Fruit fly (Drosophila melanogaster) ovary, adult (tissue): ENCODE results near the gene CG10560.

ENCODE experiments used
- CG17801 ChIP-seq: fragments of 200-800 bp; optimal IDR thresholded peaks from 2 replicates; lab custom pipeline; 2019; ENCODE audit warnings: missing biosample characterization, mild to moderate bottlenecking, missing genetic modification characterization, moderate library complexity; ENCODE audit not compliant: partially characterized antibody

The CG10560 gene

DNA sequence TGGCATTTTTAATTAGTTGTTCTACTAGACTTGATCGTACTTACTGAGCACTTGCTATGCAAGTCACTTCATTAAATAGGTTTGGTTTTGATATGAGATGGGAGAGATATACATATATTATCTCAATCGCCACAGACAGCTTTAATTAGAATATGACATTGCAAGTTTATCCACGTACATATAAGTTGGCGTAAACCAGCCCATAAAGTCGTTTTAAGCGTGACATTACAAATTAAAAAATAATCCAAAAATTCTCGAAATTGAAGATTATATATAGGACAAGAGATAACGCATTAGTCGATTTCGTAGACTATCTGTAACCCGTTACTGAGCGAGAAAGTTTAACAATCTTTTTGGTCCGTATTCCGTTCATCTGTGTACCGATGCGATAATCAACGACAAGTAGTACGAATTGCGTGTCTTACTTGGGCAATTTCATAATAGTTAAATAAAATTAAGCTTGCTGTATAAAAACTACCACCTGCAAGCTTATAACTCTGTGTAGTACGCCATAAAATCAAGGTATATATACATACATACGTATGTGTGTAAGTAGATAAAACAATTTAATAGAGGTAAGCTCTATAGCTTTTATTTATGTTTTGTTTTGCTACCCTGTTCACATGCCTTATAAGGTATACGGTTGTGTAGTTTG, at the start of gene CG10560:
TSS of gene CG10560 (minus strand) at position 51 of the 655 bp plus-strand sequence.
- no peak for TF ChIP-seq CG17801 (GFP tag; lab: Kevin White, UChicago)

DNA sequence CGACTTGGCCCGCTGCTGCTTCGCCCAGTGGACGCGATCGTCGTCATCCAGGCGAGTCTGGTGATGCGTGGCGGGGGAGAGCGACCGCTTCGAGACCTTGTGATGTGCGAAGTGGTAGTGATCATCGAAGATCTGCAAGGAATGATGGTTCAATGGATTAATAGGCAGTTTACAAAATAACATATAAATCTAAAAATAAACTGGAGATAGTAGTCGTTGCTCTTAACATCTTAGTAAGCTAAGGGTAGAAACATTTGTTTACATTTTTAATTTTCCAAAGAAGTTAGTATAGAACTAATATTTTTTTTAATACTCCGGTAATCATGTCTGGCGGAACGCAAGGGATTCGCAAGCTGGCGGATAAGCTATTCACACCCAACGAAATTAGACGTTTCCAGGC, 38.1 kb upstream of the CG10560 start, which contains the start of gene ND-49L:
TSS of gene ND-49L (plus strand) at position 301 of the 400 bp plus-strand sequence.
- TF ChIP-seq CG17801 (GFP tag; lab: Kevin White, UChicago): no peak

DNA sequence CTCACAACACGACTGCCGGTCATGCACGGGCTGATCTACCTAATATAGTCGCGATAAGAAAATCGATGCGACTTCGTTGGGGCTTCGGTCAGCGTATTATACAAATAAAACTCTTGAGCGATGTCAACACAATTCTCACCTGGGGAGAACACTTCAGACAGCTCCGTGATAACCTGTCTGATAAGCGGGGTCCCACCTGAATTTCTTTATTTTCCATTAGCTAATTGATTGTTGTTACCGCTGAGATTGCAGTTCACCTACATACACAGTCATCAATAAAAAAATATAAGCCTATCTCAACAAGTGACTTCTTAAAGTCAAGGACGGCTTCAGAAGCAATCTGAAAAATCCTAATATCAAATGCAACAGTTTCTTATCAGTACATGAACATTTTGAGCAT, 27.0 kb upstream of the CG10560 start, which contains the start of gene tobi:
TSS of gene tobi (minus strand) at position 23 of the 400 bp plus-strand sequence.
- TF ChIP-seq CG17801 (GFP tag; lab: Kevin White, UChicago): no peak

DNA sequence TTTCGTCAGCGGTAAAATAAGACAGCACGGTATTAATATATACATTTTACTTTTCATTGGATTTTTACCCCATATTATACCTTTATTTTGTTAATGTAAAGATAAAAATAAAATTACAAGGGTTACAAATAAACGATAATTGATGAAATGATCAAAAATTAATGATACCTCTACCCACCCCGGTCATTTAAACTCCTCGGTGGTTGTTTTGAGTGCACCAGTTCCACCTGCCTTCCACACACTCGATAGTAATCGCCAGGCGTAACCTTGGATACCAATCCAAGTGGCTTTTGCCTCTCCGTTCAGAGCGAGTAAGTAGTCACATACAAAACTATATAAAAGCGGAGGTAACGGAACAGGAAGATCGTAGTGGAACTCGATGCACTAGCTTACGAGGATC, 20.1 kb upstream of the CG10560 start, which contains the start of gene rha:
TSS of gene rha (plus strand) at position 301 of the 400 bp plus-strand sequence.
- no peak for TF ChIP-seq CG17801 (GFP tag; lab: Kevin White, UChicago)

DNA sequence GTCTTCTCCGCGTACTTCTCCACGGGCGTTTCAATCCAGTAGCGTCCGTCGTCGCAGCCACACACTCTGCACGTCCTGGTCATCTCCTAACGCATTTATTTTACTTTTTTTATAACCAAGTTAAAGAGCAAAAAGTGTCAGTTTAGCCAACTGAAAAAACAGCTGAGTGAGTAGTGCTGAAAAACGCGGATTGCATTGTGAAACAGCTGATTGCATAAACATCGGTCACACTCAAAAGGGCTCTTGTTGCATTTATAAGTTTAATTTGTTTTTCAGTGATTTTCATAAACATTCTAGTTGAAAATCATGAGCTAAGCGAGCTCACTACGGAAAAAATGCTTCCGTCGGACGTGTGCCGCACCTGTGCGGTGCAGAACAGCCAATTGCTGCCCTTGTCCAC, 15.2 kb upstream of the CG10560 start, which contains the start of the genes CG10669 and CG11902:
TSS of gene CG10669 (minus strand) at position 179 of the 400 bp plus-strand sequence.
TSS of gene CG11902 (plus strand) at position 193 of the 400 bp plus-strand sequence.
- no peak for TF ChIP-seq CG17801 (GFP tag; lab: Kevin White, UChicago)

DNA sequence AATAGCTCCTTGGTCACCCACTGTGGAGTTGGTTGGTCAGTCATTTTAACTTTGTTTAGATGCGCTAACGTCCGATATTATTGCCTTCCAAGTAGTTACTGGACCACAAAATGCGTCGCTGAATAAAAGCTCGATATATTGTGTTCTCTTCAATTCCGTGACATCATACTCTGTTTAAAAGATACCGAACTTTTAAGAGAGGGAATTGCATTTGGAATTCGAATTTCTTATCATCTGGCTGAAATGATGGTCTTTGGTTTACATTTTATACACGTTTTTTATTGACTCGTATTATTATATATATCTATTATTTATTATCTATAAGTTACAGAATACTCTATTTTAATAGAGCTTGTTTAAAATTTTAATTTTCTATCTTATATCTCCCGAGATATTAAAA, 11.2 kb upstream of the CG10560 start, which contains the start of gene CHKov2:
TSS of gene CHKov2 (minus strand) at position 101 of the 400 bp plus-strand sequence.
- TF ChIP-seq CG17801 (GFP tag; lab: Kevin White, UChicago): no peak

DNA sequence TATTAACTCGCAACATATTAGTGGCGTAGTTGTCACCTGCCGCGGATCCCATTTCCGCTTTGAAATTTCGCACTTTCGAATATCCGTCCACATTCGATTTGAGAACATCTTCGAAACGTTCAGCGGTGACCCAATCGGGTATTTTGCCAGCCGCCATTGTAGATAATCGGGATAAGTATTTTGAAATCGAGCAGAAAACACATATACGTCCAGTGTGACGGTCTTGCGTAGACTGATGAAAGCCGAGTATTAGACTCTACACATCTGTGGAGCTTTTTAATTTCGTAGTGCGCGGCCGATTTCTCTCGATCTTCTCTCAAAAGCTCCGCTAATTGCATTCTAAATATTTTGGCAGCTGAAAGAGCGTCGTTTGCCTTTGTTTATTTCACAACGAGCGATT, 9.2 kb upstream of the CG10560 start, which contains the start of gene CHKov1:
TSS of gene CHKov1 (minus strand) at position 238 of the 400 bp plus-strand sequence.
- TF ChIP-seq CG17801 (GFP tag; lab: Kevin White, UChicago): no peak

DNA sequence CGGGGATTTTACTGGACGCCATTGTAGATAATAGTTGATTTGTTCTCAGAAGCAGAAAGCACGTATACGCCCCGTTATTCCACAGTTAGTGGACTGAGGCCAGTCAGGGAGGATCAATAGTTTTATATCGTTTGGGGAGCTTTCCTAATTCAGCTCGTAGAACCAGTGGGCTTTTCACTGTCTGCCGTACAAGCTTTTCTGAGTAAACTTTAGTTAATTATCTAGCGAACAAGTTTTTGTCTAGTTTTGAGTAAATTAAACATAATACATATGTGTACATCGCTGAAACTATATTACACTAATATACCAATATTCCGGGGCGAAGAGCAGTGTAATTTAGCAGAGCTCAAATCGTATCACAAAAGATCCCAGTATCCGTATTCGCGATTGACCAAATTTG, 2.8 kb upstream of the CG10560 start, which contains the start of gene CG10562:
TSS of gene CG10562 (minus strand) at position 101 of the 400 bp plus-strand sequence.
- TF ChIP-seq CG17801 (GFP tag; lab: Kevin White, UChicago): no peak

DNA sequence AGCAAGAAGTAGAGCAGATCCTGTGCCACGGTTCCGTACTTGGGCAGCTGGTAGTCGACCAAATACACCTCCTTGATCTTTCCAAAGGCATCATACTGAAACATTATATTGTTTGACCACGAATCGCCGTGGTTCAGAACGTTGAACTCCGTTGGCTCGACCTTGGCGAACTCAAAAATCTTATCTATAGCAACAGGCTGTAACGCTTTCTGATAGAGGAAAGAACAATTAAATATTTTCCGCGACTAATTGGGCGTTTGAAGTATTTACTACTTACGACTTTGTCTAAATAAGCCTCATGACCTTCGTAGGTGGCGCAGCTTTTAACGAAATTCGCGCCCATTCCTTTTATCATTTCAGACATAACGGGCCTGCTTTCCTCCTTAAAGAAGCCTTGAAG, 1.8 kb upstream of the CG10560 start:
- TF ChIP-seq CG17801 (GFP tag; lab: Kevin White, UChicago): no peak

DNA sequence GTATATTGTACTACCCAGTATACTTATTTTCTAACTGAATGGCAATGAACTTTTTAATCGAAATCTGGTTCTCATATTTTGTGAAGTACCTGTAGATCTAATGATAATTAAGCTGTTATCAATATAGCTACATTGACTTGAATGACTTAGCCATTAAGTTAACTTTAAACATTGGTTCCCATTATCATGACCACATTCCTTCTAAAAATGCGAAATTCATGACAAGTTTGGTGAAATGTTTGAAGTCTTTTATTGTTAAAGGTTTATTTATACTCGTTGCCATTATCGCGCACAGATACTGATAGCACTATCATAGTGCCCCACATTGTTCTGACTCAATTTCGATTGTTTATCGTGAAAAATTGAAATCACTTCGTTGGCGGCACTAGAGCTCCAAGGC, 997 bp upstream of the CG10560 start:
- no peak for TF ChIP-seq CG17801 (GFP tag; lab: Kevin White, UChicago)

DNA sequence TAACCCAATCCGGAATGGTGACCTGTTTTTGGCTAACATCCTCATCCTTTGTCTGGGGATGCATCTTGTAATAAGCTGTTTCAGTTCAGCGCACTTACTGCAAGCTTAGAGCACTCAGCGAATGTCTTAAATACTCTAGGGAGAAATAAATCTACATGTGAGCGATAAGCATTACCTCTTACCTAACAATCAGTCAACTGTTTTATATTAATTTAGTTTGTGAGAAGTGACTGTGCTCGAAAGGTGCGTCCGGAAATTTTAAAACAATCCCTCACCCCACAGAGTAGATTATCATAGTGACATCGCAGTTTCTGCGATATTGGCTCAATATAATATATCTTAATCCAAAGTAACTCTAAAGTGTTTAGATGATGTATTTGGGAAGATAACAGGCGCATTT, 1.9 kb downstream of the CG10560 start, which contains the start of gene CG10553:
TSS of gene CG10553 (minus strand) at position 101 of the 400 bp plus-strand sequence.
- no peak for TF ChIP-seq CG17801 (GFP tag; lab: Kevin White, UChicago)

DNA sequence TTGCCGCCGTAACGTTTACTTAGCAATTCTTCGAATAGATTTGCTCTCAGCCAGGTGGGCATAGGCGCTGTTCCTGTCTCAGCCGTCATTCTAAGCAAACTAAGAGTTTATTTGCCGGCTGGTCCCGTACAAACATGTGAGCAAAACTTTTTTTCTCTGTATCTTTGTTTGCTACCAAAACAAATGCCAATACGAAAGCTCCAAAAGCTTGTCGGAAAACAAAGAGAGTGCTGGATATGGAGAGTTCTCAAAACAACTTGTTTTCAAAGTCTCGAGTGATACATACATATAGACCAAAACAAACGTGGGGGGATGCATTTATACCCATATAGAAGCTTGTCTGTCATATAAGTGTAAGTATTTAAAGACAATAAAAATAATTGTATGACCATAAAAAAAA, 3.9 kb downstream of the CG10560 start, which contains the start of gene CG10559:
TSS of gene CG10559 (minus strand) at position 101 of the 400 bp plus-strand sequence.
- no peak for TF ChIP-seq CG17801 (GFP tag; lab: Kevin White, UChicago)

DNA sequence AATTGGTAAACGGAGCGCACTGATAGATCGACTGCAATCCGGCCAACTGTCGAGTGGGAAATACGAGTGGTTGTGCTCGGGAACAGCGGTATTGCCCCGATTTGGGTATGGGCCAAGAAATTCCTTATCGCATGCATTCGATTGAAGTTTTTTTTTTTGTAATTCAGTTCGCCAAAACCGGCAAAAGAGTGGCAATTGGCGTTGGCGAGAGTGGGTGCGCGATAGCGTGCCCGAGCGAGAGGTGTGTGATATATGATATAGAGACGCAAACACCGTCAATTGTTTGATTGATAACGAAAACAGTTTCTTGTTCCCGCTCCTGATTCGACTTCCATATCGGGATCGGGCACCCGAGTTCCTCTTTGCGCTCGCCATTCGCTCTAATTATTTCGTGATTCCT, 6.1 kb downstream of the CG10560 start, which contains the start of gene CG31087:
TSS of gene CG31087 (minus strand) at position 63 of the 400 bp plus-strand sequence.
- TF ChIP-seq CG17801 (GFP tag; lab: Kevin White, UChicago): no peak

DNA sequence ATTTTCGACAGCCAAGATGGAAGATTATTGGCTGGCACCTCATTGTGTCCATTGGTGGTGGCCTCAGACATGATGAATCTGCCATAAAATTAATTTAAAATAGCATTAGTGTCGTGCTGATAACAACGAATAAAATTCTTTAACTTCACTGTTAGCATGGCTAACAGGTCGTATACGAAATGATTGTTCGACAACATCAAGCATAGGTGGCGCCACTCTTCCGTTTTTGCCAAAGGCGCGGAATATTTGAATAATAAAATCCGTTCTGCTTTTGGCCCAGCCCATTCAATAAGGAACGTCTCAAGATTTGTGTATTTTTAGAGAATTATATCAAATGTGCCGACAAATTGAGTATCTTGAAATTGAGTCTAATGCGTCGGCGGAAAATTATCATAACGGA, 7.3 kb downstream of the CG10560 start:
- TF ChIP-seq CG17801 (GFP tag; lab: Kevin White, UChicago): no peak

DNA sequence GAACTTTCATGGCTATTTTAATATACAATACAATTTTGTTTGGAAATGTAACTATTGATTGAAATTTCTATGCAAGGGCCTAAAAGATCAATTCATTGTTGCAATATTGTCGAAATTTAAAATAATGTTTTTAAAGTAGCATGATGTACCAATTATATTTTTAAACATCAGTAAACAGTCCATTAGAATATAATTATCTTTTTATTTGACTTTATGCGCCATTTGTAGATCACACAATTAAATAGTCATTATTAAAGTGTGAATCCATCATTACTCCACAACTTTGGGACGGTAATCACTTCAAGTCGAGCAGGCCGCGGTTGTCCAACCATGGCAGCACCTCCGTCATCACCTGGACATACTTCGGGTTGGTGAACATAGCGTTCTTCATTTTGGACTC, 9.1 kb downstream of the CG10560 start, which contains the start of gene CG31099:
TSS of gene CG31099 (minus strand) at position 101 of the 400 bp plus-strand sequence.
- TF ChIP-seq CG17801 (GFP tag; lab: Kevin White, UChicago): no peak
